Worm (Caenorhabditis elegans): ENCODE data around the gene M02D8.7.

ce11 chrX:8764044-8764443, 21.2 kb upstream of the M02D8.7 start:
- no peak for TF ChIP-seq hrde-1 (tag; optimal IDR thresholded peaks at IDR 0.05; ENCODE audit: borderline replicate concordance)
- TF ChIP-seq let-607 (tag; optimal IDR thresholded peaks at IDR 0.05) = no peak
- no peak for TF ChIP-seq pha-4 (tag; optimal IDR thresholded peaks at IDR 0.05)
- TF ChIP-seq ztf-26 (tag; optimal IDR thresholded peaks at IDR 0.05) = no peak
- TF ChIP-seq bed-2 (GFP tag; IDR thresholded peaks at IDR 0.05) = no peak
- no peak for TF ChIP-seq Y56A3A.18 (GFP tag; IDR thresholded peaks at IDR 0.05)
- TF ChIP-seq T07F8.4 (tag; optimal IDR thresholded peaks at IDR 0.05) = no peak
- TF ChIP-seq snpc-4 (GFP tag; optimal IDR thresholded peaks at IDR 0.05) = no peak
- TF ChIP-seq snpc-4 (tag; optimal IDR thresholded peaks at IDR 0.05) = no peak

Data from whole organism, young adult.